Worm (Caenorhabditis elegans) whole organism, young adult: ENCODE measurements around the gene T01B4.3.
A peak's percentile ranks its signal among the peaks of the same experiment; 100 is the strongest.

Source experiments
- B0019.2 ChIP-seq: fragments of 200-800 bp; sonication (Bioruptor generic); conservative IDR thresholded peaks from 2 replicates; pipeline ENCODE4 v1.3.6; 2022; ENCODE audit warnings: missing genetic modification reagents, missing genetic modification characterization, missing compliant biosample characterization
- C06A6.2 ChIP-seq: fragments of 200-800 bp; sonication (Bioruptor generic); conservative IDR thresholded peaks from 2 replicates; pipeline ENCODE4 v1.3.6; 2022; ENCODE audit warnings: missing genetic modification characterization, missing compliant biosample characterization
- D2030.7 ChIP-seq: fragments of 200-800 bp; sonication (Bioruptor generic); IDR thresholded peaks from 2 replicates; pipeline ENCODE4 v1.3.6; 2022; ENCODE audit warnings: missing genetic modification reagents, missing genetic modification characterization, missing compliant biosample characterization
- F10E7.11 ChIP-seq: sonication (generic microtip); optimal IDR thresholded peaks from 2 replicates; lab custom pipeline; 2017; ENCODE audit warnings: mild to moderate bottlenecking, missing genetic modification characterization, moderate library complexity, missing compliant biosample characterization
- F33H1.4 ChIP-seq: fragments of 200-800 bp; sonication (Bioruptor generic); IDR thresholded peaks from 2 replicates; pipeline ENCODE4 v1.3.6; 2022; ENCODE audit warnings: missing genetic modification reagents, missing genetic modification characterization, missing compliant biosample characterization
- F52B5.7 ChIP-seq: sonication (generic microtip); optimal IDR thresholded peaks from 2 replicates; lab custom pipeline; 2016; ENCODE audit warnings: mild to moderate bottlenecking, missing genetic modification characterization, missing compliant biosample characterization
- F55B11.4 ChIP-seq: sonication (generic microtip); optimal IDR thresholded peaks from 2 replicates; lab custom pipeline; 2016; ENCODE audit warnings: missing compliant biosample characterization, missing genetic modification characterization, borderline replicate concordance; ENCODE audit not compliant: insufficient read depth
- F57A8.1 ChIP-seq: fragments of 200-800 bp; sonication (Bioruptor generic); optimal IDR thresholded peaks from 2 replicates; lab custom pipeline; 2018; ENCODE audit warnings: mild to moderate bottlenecking, missing genetic modification characterization, moderate library complexity, missing compliant biosample characterization
- K11D2.4 ChIP-seq: fragments of 200-800 bp; sonication (Bioruptor generic); IDR thresholded peaks from 2 replicates; pipeline ENCODE4 v1.3.6; 2022; ENCODE audit warnings: missing genetic modification reagents, missing genetic modification characterization, missing compliant biosample characterization
- Y95B8A.8 ChIP-seq: fragments of 200-800 bp; sonication (Bioruptor generic); IDR thresholded peaks from 2 replicates; pipeline ENCODE4 v1.3.6; 2022; ENCODE audit warnings: missing genetic modification reagents, missing genetic modification characterization, missing compliant biosample characterization
- ZK185.1 ChIP-seq: sonication (generic microtip); optimal IDR thresholded peaks from 2 replicates; lab custom pipeline; 2016; ENCODE audit warnings: mild to moderate bottlenecking, missing genetic modification characterization, missing compliant biosample characterization; ENCODE audit not compliant: poor library complexity, severe bottlenecking
- aptf-2 ChIP-seq: fragments of 200-800 bp; sonication (Bioruptor generic); conservative IDR thresholded peaks from 2 replicates; pipeline ENCODE4 v1.3.6; 2022; ENCODE audit warnings: missing genetic modification reagents, missing genetic modification characterization, missing compliant biosample characterization
- athp-1 ChIP-seq: sonication (generic microtip); optimal IDR thresholded peaks from 2 replicates; lab custom pipeline; 2017; ENCODE audit warnings: mild to moderate bottlenecking, missing genetic modification characterization, missing compliant biosample characterization
- bed-1 ChIP-seq: fragments of 200-800 bp; sonication (Bioruptor generic); IDR thresholded peaks from 2 replicates; pipeline ENCODE4 v1.3.6; 2022; ENCODE audit warnings: missing genetic modification reagents, missing genetic modification characterization, missing compliant biosample characterization
- ceh-100 ChIP-seq: fragments of 200-800 bp; sonication (Bioruptor generic); IDR thresholded peaks from 2 replicates; pipeline ENCODE4 v1.3.6; 2022; ENCODE audit warnings: missing genetic modification reagents, missing genetic modification characterization, missing compliant biosample characterization
- ceh-58 ChIP-seq: fragments of 200-800 bp; sonication (Bioruptor generic); IDR thresholded peaks from 2 replicates; pipeline ENCODE4 v1.3.6; 2022; ENCODE audit warnings: missing genetic modification characterization, missing compliant biosample characterization
- chd-7 ChIP-seq: sonication (generic microtip); optimal IDR thresholded peaks from 2 replicates; lab custom pipeline; 2016; ENCODE audit warnings: mild to moderate bottlenecking, missing genetic modification characterization, moderate library complexity, missing compliant biosample characterization
- egl-18 ChIP-seq: fragments of 200-800 bp; sonication (Bioruptor generic); IDR thresholded peaks from 2 replicates; pipeline ENCODE4 v1.3.6; 2022; ENCODE audit warnings: missing genetic modification reagents, missing genetic modification characterization, missing compliant biosample characterization
- egl-44 ChIP-seq: fragments of 200-800 bp; sonication (Bioruptor generic); IDR thresholded peaks from 2 replicates; pipeline ENCODE4 v1.3.6; 2022; ENCODE audit warnings: missing genetic modification reagents, missing genetic modification characterization, missing compliant biosample characterization
- gei-17 ChIP-seq: fragments of 200-800 bp; sonication (Bioruptor generic); optimal IDR thresholded peaks from 2 replicates; lab custom pipeline; 2018; ENCODE audit warnings: mild to moderate bottlenecking, missing genetic modification characterization, missing compliant biosample characterization
- hlh-26 ChIP-seq: fragments of 200-800 bp; sonication (Bioruptor generic); conservative IDR thresholded peaks from 2 replicates; pipeline ENCODE4 v1.3.6; 2022; ENCODE audit warnings: missing genetic modification reagents, missing genetic modification characterization, missing compliant biosample characterization
- hsf-1 ChIP-seq: fragments of 200-800 bp; sonication (Bioruptor generic); IDR thresholded peaks from 2 replicates; pipeline ENCODE4 v1.3.6; 2022; ENCODE audit warnings: missing genetic modification reagents, missing genetic modification characterization, missing compliant biosample characterization
- lin-35 ChIP-seq, 3 experiments: fragments of 150-350 bp in 2 of 3; sonication (generic microtip) in 1 of 3; optimal IDR thresholded peaks; 2 replicates each; lab custom pipeline; 2014 to 2018; ENCODE audit warnings: missing biosample characterization in 3 of 3, missing genetic modification characterization in 3 of 3, missing genetic modification reagents in 3 of 3
- lin-40 ChIP-seq: sonication (generic microtip); optimal IDR thresholded peaks from 2 replicates; lab custom pipeline; 2016; ENCODE audit warnings: missing genetic modification characterization, mild to moderate bottlenecking, missing compliant biosample characterization, missing genotype, missing genetic modification reagents
- lin-54 ChIP-seq: fragments of 200-800 bp; sonication (Bioruptor generic); optimal IDR thresholded peaks from 2 replicates; lab custom pipeline; 2018; ENCODE audit warnings: mild to moderate bottlenecking, missing genetic modification characterization, missing compliant biosample characterization
- lsy-27 ChIP-seq: sonication (generic microtip); optimal IDR thresholded peaks from 2 replicates; lab custom pipeline; 2017; ENCODE audit warnings: missing genetic modification characterization, mild to moderate bottlenecking, missing compliant biosample characterization, antibody characterized with exemption, missing genotype, borderline replicate concordance; ENCODE audit not compliant: insufficient read depth
- madf-6 ChIP-seq: fragments of 200-800 bp; sonication (Bioruptor generic); IDR thresholded peaks from 2 replicates; pipeline ENCODE4 v1.3.6; 2022; ENCODE audit warnings: missing genetic modification reagents, missing genetic modification characterization, missing compliant biosample characterization
- madf-8 ChIP-seq: fragments of 200-800 bp; sonication (Bioruptor generic); conservative IDR thresholded peaks from 2 replicates; pipeline ENCODE4 v1.3.6; 2022; ENCODE audit warnings: missing genetic modification reagents, missing genetic modification characterization, missing compliant biosample characterization
- mxl-1 ChIP-seq: sonication (generic microtip); optimal IDR thresholded peaks from 2 replicates; lab custom pipeline; 2016; ENCODE audit warnings: missing genetic modification characterization, missing compliant biosample characterization
- nhr-27 ChIP-seq: fragments of 200-800 bp; sonication (Bioruptor generic); optimal IDR thresholded peaks from 2 replicates; lab custom pipeline; 2018; ENCODE audit warnings: mild to moderate bottlenecking, missing genetic modification characterization, moderate library complexity, missing compliant biosample characterization
- nhr-90 ChIP-seq: sonication (generic microtip); optimal IDR thresholded peaks from 2 replicates; lab custom pipeline; 2016; ENCODE audit warnings: missing genotype, mild to moderate bottlenecking, missing genetic modification characterization, missing compliant biosample characterization
- pbrm-1 ChIP-seq: fragments of 200-800 bp; sonication (Bioruptor generic); IDR thresholded peaks from 2 replicates; pipeline ENCODE4 v1.3.6; 2022; ENCODE audit warnings: missing genetic modification reagents, missing genetic modification characterization, missing compliant biosample characterization
- rcor-1 ChIP-seq: fragments of 200-800 bp; sonication (Bioruptor generic); IDR thresholded peaks from 2 replicates; pipeline ENCODE4 v1.3.6; 2022; ENCODE audit warnings: missing genetic modification reagents, missing genetic modification characterization, missing compliant biosample characterization
- sea-2 ChIP-seq: fragments of 200-800 bp; sonication (Bioruptor generic); IDR thresholded peaks from 2 replicates; pipeline ENCODE4 v1.3.6; 2022; ENCODE audit warnings: missing genetic modification characterization, missing compliant biosample characterization
- snpc-1.1 ChIP-seq: sonication (generic microtip); optimal IDR thresholded peaks from 2 replicates; lab custom pipeline; 2017; ENCODE audit warnings: missing genetic modification characterization, mild to moderate bottlenecking, missing compliant biosample characterization, antibody characterized with exemption, moderate library complexity, missing genotype, missing genetic modification reagents; ENCODE audit not compliant: insufficient read depth
- snpc-1.3 ChIP-seq: sonication (generic microtip); optimal IDR thresholded peaks from 2 replicates; lab custom pipeline; 2017; ENCODE audit warnings: missing genetic modification characterization, mild to moderate bottlenecking, missing compliant biosample characterization, antibody characterized with exemption, moderate library complexity, missing genotype, missing genetic modification reagents; ENCODE audit not compliant: insufficient read depth
- snpc-4 ChIP-seq, 5 experiments: fragments of 150-350 bp in 1 of 5; sonication (generic microtip) in 4 of 5; optimal IDR thresholded peaks; 2 replicates each; lab custom pipeline; 2014 to 2018; ENCODE audit warnings: missing genetic modification characterization in 5 of 5, missing biosample characterization in 3 of 5, antibody characterized with exemption in 2 of 5, mild to moderate bottlenecking in 2 of 5, missing compliant biosample characterization in 2 of 5, missing genotype in 2 of 5, moderate library complexity in 2 of 5, missing genetic modification reagents in 1 of 5
- somi-1 ChIP-seq: fragments of 200-800 bp; sonication (Bioruptor generic); optimal IDR thresholded peaks from 2 replicates; lab custom pipeline; 2018; ENCODE audit warnings: mild to moderate bottlenecking, missing genetic modification characterization, missing compliant biosample characterization
- sptf-2 ChIP-seq: fragments of 200-800 bp; sonication (Bioruptor generic); optimal IDR thresholded peaks from 2 replicates; lab custom pipeline; 2018; ENCODE audit warnings: mild to moderate bottlenecking, missing genetic modification characterization, missing compliant biosample characterization
- tbp1 ChIP-seq: fragments of 200-800 bp; sonication (Bioruptor generic); optimal IDR thresholded peaks from 2 replicates; lab custom pipeline; 2018; ENCODE audit warnings: mild to moderate bottlenecking, missing genetic modification characterization, missing compliant biosample characterization
- unc-130 ChIP-seq: sonication (generic microtip); optimal IDR thresholded peaks from 2 replicates; lab custom pipeline; 2016; ENCODE audit warnings: missing genetic modification reagents, missing genetic modification characterization, missing compliant biosample characterization
- unc-62 ChIP-seq: fragments of 150-350 bp; optimal IDR thresholded peaks from 2 replicates; lab custom pipeline; 2014; ENCODE audit warnings: missing biosample characterization, missing genetic modification reagents, missing genetic modification characterization
- zim-3 ChIP-seq: sonication (generic microtip); optimal IDR thresholded peaks from 2 replicates; lab custom pipeline; 2017; ENCODE audit warnings: mild to moderate bottlenecking, missing genetic modification characterization, moderate library complexity, missing compliant biosample characterization
- ztf-18 ChIP-seq: sonication (generic microtip); optimal IDR thresholded peaks from 2 replicates; lab custom pipeline; 2016; ENCODE audit warnings: missing genotype, mild to moderate bottlenecking, missing genetic modification characterization, missing compliant biosample characterization
- ztf-25 ChIP-seq: fragments of 200-800 bp; sonication (Bioruptor generic); IDR thresholded peaks from 2 replicates; pipeline ENCODE4 v1.3.6; 2022; ENCODE audit warnings: missing genetic modification reagents, missing genetic modification characterization, missing compliant biosample characterization
- ztf-26 ChIP-seq: sonication (generic microtip); optimal IDR thresholded peaks from 2 replicates; lab custom pipeline; 2017; ENCODE audit warnings: missing genetic modification characterization, missing compliant biosample characterization
- ztf-3 ChIP-seq: fragments of 200-800 bp; sonication (Bioruptor generic); optimal IDR thresholded peaks from 2 replicates; lab custom pipeline; 2018; ENCODE audit warnings: mild to moderate bottlenecking, missing genetic modification characterization, missing compliant biosample characterization

T01B4.3 gene

ce11 chrX:16271147-16271546 lies 46.4 kb downstream of the T01B4.3 start:
- no peak for TF ChIP-seq zim-3 (tag; lab: Kevin White, UChicago)
- TF ChIP-seq madf-8: no peak
- TF ChIP-seq mxl-1 (tag; lab: Kevin White, UChicago): peak; percentile 34
- peak; percentile 28 for TF ChIP-seq chd-7 (tag; lab: Kevin White, UChicago)
- TF ChIP-seq ztf-18: peak; percentile 72
- peak; percentile 43 for TF ChIP-seq F10E7.11
- no peak for TF ChIP-seq Y95B8A.8
- no peak for TF ChIP-seq F55B11.4
- peak; percentile 82; the same call in 1 of the 2 replicates for TF ChIP-seq ztf-25 (GFP tag; lab: Robert Waterston, UW)
- TF ChIP-seq snpc-1.3 (tag; lab: Kevin White, UChicago): peak; percentile 86
- peak; percentile 24; the same call in 1 of the 2 replicates for TF ChIP-seq ceh-100 (GFP tag; lab: Robert Waterston, UW)
- TF ChIP-seq somi-1 (GFP tag; lab: Kevin White, UChicago): peak; percentile 38
- no peak for TF ChIP-seq lsy-27 (tag; lab: Kevin White, UChicago)
- TF ChIP-seq tbp1: peak; percentile 96
- no peak for TF ChIP-seq ceh-58 (GFP tag; lab: Robert Waterston, UW)
- no peak for TF ChIP-seq snpc-4 (GFP tag; optimal IDR thresholded peaks at IDR 0.05; lab: Kevin White, UChicago)
- TF ChIP-seq snpc-4 (tag; optimal IDR thresholded peaks at IDR 0.05; lab: Kevin White, UChicago): peak; percentile 0 to 80 (median 70)
- peak; percentile 26 for TF ChIP-seq snpc-1.1
- no peak for TF ChIP-seq C06A6.2
- TF ChIP-seq sptf-2 (GFP tag; lab: Kevin White, UChicago): no peak
- peak; percentile 28 for TF ChIP-seq lin-40 (tag; lab: Kevin White, UChicago)
- TF ChIP-seq lin-35 (GFP tag; optimal IDR thresholded peaks at IDR 0.05; lab: Kevin White, UChicago): peak in 1 of 3 experiments; percentile 65
- TF ChIP-seq nhr-27: no peak
- no peak for TF ChIP-seq hsf-1
- no peak for TF ChIP-seq unc-62 (GFP tag; lab: Kevin White, UChicago)
- no peak for TF ChIP-seq F52B5.7
- TF ChIP-seq gei-17 (GFP tag; lab: Kevin White, UChicago): no peak
- peak; percentile 71 for TF ChIP-seq pbrm-1 (GFP tag; lab: Robert Waterston, UW)
- TF ChIP-seq hlh-26 (GFP tag; lab: Robert Waterston, UW): no peak
- no peak for TF ChIP-seq ztf-26 (tag; lab: Kevin White, UChicago)
- TF ChIP-seq D2030.7 (GFP tag; lab: Robert Waterston, UW): peak; percentile 62
- TF ChIP-seq egl-44 (GFP tag; lab: Robert Waterston, UW): no peak
- peak; percentile 44 for TF ChIP-seq rcor-1 (GFP tag; lab: Robert Waterston, UW)
- TF ChIP-seq lin-54 (GFP tag; lab: Kevin White, UChicago): peak; percentile 24
- TF ChIP-seq F57A8.1: no peak
- TF ChIP-seq ztf-3 (GFP tag; lab: Kevin White, UChicago): no peak
- TF ChIP-seq bed-1 (GFP tag; lab: Robert Waterston, UW): no peak
- no peak for TF ChIP-seq K11D2.4 (GFP tag; lab: Robert Waterston, UW)
- no peak for TF ChIP-seq B0019.2 (GFP tag; lab: Robert Waterston, UW)
- peak; percentile 70 for TF ChIP-seq nhr-90
- TF ChIP-seq madf-6 (GFP tag; lab: Robert Waterston, UW): no peak; the same call in 1 of the 2 replicates
- no peak for TF ChIP-seq sea-2 (GFP tag; lab: Robert Waterston, UW)
- TF ChIP-seq F33H1.4 (GFP tag; lab: Robert Waterston, UW): no peak
- TF ChIP-seq athp-1 (tag; lab: Kevin White, UChicago): no peak
- TF ChIP-seq aptf-2 (GFP tag; lab: Robert Waterston, UW): no peak
- peak; percentile 93 for TF ChIP-seq ZK185.1
- TF ChIP-seq egl-18: no peak
- peak; percentile 16 for TF ChIP-seq unc-130 (GFP tag; lab: Kevin White, UChicago)
